Worm (Caenorhabditis elegans) whole organism, L4 larva: Measurements from ENCODE around the gene B0252.11.

Source experiments
- F10B5.3 ChIP-seq: sonication (generic microtip); optimal IDR thresholded peaks from 2 replicates; lab custom pipeline; 2016; ENCODE audit warnings: mild to moderate bottlenecking, missing genetic modification characterization, missing compliant biosample characterization
- F44E2.7 ChIP-seq: fragments of 200-800 bp; sonication (Bioruptor generic); IDR thresholded peaks from 2 replicates; pipeline ENCODE4 v2.1.2; 2022; ENCODE audit warnings: missing genetic modification characterization, missing compliant biosample characterization
- R02D3.7 ChIP-seq: fragments of 150-350 bp; sonication (generic microtip); optimal IDR thresholded peaks from 3 replicates; lab custom pipeline; 2014; ENCODE audit warnings: missing biosample characterization, missing genetic modification characterization
- T20F7.1 ChIP-seq: fragments of 200-800 bp; sonication (Bioruptor generic); optimal IDR thresholded peaks from 2 replicates; lab custom pipeline; 2018; ENCODE audit warnings: mild to moderate bottlenecking, missing genetic modification characterization, missing compliant biosample characterization
- Y48G9A.11 ChIP-seq: fragments of 200-800 bp; sonication (Bioruptor generic); IDR thresholded peaks from 2 replicates; pipeline ENCODE4 v1.3.6; 2022; ENCODE audit warnings: missing genetic modification reagents, missing genetic modification characterization, missing compliant biosample characterization
- ZK546.5 ChIP-seq, 2 experiments: sonication (generic microtip); optimal IDR thresholded peaks; 2 replicates each; lab custom pipeline; 2017; ENCODE audit warnings: missing biosample characterization in 2 of 2, missing genetic modification characterization in 2 of 2
- aha-1 ChIP-seq: fragments of 150-350 bp; peaks from one replicate; lab custom pipeline; 2014; ENCODE audit warnings: missing biosample characterization, missing genetic modification characterization
- aly-2 ChIP-seq: sonication (generic microtip); optimal IDR thresholded peaks from 2 replicates; lab custom pipeline; 2018; ENCODE audit warnings: missing biosample characterization, missing genetic modification characterization
- attf-4 ChIP-seq: sonication (generic microtip); optimal IDR thresholded peaks from 3 replicates; lab custom pipeline; 2017; ENCODE audit warnings: missing biosample characterization, missing genetic modification characterization
- ceh-20 ChIP-seq: fragments of 200-800 bp; sonication (Bioruptor generic); IDR thresholded peaks from 2 replicates; pipeline ENCODE4 v1.3.6; 2022; ENCODE audit warnings: missing genetic modification reagents, missing genetic modification characterization, missing compliant biosample characterization
- ceh-82 ChIP-seq: sonication (generic microtip); optimal IDR thresholded peaks from 2 replicates; lab custom pipeline; 2017; ENCODE audit warnings: missing biosample characterization, missing genetic modification characterization
- cey-2 ChIP-seq: sonication (generic microtip); optimal IDR thresholded peaks from 3 replicates; lab custom pipeline; 2017; ENCODE audit warnings: missing genetic modification characterization, mild to moderate bottlenecking, missing compliant biosample characterization, antibody characterized with exemption, borderline replicate concordance; ENCODE audit not compliant: insufficient read depth
- ctbp-1 ChIP-seq: fragments of 200-800 bp; sonication (Bioruptor generic); IDR thresholded peaks from 2 replicates; pipeline ENCODE4 v1.3.6; 2022; ENCODE audit warnings: missing genetic modification reagents, missing genetic modification characterization, missing compliant biosample characterization
- daf-19 ChIP-seq: fragments of 200-800 bp; sonication (Bioruptor generic); conservative IDR thresholded peaks from 2 replicates; pipeline ENCODE4 v1.3.6; 2022; ENCODE audit warnings: missing genetic modification characterization, missing compliant biosample characterization
- daf-8 ChIP-seq: fragments of 200-800 bp; sonication (Bioruptor generic); IDR thresholded peaks from 2 replicates; pipeline ENCODE4 v1.3.6; 2022; ENCODE audit warnings: missing genetic modification characterization, missing compliant biosample characterization
- dmd-6 ChIP-seq: fragments of 200-800 bp; sonication (Bioruptor generic); IDR thresholded peaks from 2 replicates; pipeline ENCODE4 v1.3.6; 2022; ENCODE audit warnings: missing genetic modification reagents, missing genetic modification characterization, missing compliant biosample characterization
- dmd-8 ChIP-seq: fragments of 200-800 bp; sonication (Bioruptor generic); IDR thresholded peaks from 2 replicates; pipeline ENCODE4 v1.3.6; 2022; ENCODE audit warnings: missing genetic modification characterization, missing compliant biosample characterization
- egl-43 ChIP-seq: fragments of 200-800 bp; sonication (Bioruptor generic); IDR thresholded peaks from 2 replicates; pipeline ENCODE4 v1.3.6; 2022; ENCODE audit warnings: missing genetic modification reagents, missing genetic modification characterization, missing compliant biosample characterization
- hlh-11 ChIP-seq: fragments of 200-800 bp; sonication (Bioruptor generic); optimal IDR thresholded peaks from 2 replicates; lab custom pipeline; 2018; ENCODE audit warnings: mild to moderate bottlenecking, missing genetic modification characterization, missing compliant biosample characterization
- hlh-30 ChIP-seq: sonication (generic microtip); optimal IDR thresholded peaks from 2 replicates; lab custom pipeline; 2017; ENCODE audit warnings: antibody characterized with exemption, mild to moderate bottlenecking, missing genetic modification characterization, missing compliant biosample characterization; ENCODE audit not compliant: insufficient read depth
- hmg-1.1 ChIP-seq: fragments of 200-800 bp; sonication (Bioruptor generic); IDR thresholded peaks from 2 replicates; pipeline ENCODE4 v1.3.6; 2022; ENCODE audit warnings: missing genetic modification reagents, missing genetic modification characterization, missing compliant biosample characterization
- lim-7 ChIP-seq: fragments of 200-800 bp; sonication (Bioruptor generic); IDR thresholded peaks from 2 replicates; pipeline ENCODE4 v1.3.6; 2022; ENCODE audit warnings: missing genetic modification characterization, missing compliant biosample characterization
- lin-1 ChIP-seq: fragments of 200-800 bp; sonication (Bioruptor generic); IDR thresholded peaks from 2 replicates; pipeline ENCODE4 v1.3.6; 2022; ENCODE audit warnings: missing genetic modification reagents, missing genetic modification characterization, missing compliant biosample characterization
- lin-13 ChIP-seq: fragments of 150-350 bp; optimal IDR thresholded peaks from 2 replicates; lab custom pipeline; 2014; ENCODE audit warnings: missing biosample characterization, missing genetic modification reagents, missing genetic modification characterization
- lin-15B ChIP-seq: fragments of 150-350 bp; sonication (generic microtip); optimal IDR thresholded peaks from 3 replicates; lab custom pipeline; 2014; ENCODE audit warnings: missing biosample characterization, missing genetic modification characterization
- lin-29 ChIP-seq: fragments of 200-800 bp; sonication (Bioruptor generic); IDR thresholded peaks from 2 replicates; pipeline ENCODE4 v1.3.6; 2022; ENCODE audit warnings: missing genetic modification reagents, missing genetic modification characterization, missing compliant biosample characterization
- lsy-2 ChIP-seq, 2 experiments: fragments of 150-350 bp in 1 of 2; sonication (generic microtip) in 1 of 2; optimal IDR thresholded peaks; 2 replicates each; lab custom pipeline; 2014 to 2017; ENCODE audit warnings: missing biosample characterization in 2 of 2, missing genetic modification characterization in 2 of 2
- madf-5 ChIP-seq, 2 experiments: fragments of 200-800 bp; sonication (Bioruptor generic); IDR thresholded peaks; 2 replicates each; pipeline ENCODE4 v1.3.6; 2022; ENCODE audit warnings: missing compliant biosample characterization in 2 of 2, missing genetic modification characterization in 2 of 2
- madf-9 ChIP-seq: fragments of 200-800 bp; sonication (Bioruptor generic); conservative IDR thresholded peaks from 2 replicates; pipeline ENCODE4 v1.3.6; 2022; ENCODE audit warnings: missing genetic modification reagents, missing genetic modification characterization, missing compliant biosample characterization
- mxl-2 ChIP-seq: fragments of 200-800 bp; sonication (Bioruptor generic); conservative IDR thresholded peaks from 2 replicates; pipeline ENCODE4 v1.3.6; 2022; ENCODE audit warnings: missing genetic modification reagents, missing genetic modification characterization, missing compliant biosample characterization
- nhr-102 ChIP-seq: sonication (generic microtip); optimal IDR thresholded peaks from 2 replicates; lab custom pipeline; 2016; ENCODE audit warnings: mild to moderate bottlenecking, missing genetic modification characterization, moderate library complexity, missing compliant biosample characterization
- nhr-237 ChIP-seq: sonication (generic microtip); optimal IDR thresholded peaks from 2 replicates; lab custom pipeline; 2017; ENCODE audit warnings: missing biosample characterization, missing genetic modification characterization
- nhr-25 ChIP-seq: sonication (generic microtip); optimal IDR thresholded peaks from 2 replicates; lab custom pipeline; 2017; ENCODE audit warnings: missing genetic modification characterization, mild to moderate bottlenecking, missing compliant biosample characterization, antibody characterized with exemption, moderate library complexity, borderline replicate concordance; ENCODE audit not compliant: insufficient read depth
- nhr-28 ChIP-seq: fragments of 150-350 bp; optimal IDR thresholded peaks from 2 replicates; lab custom pipeline; 2014; ENCODE audit warnings: missing biosample characterization, missing genetic modification characterization
- nhr-6 ChIP-seq: fragments of 150-350 bp; optimal IDR thresholded peaks from 2 replicates; lab custom pipeline; 2014; ENCODE audit warnings: missing biosample characterization, missing genetic modification characterization
- nhr-76 ChIP-seq: fragments of 150-350 bp; optimal IDR thresholded peaks from 2 replicates; lab custom pipeline; 2014; ENCODE audit warnings: missing biosample characterization, missing genetic modification characterization
- nhr-77 ChIP-seq: fragments of 150-350 bp; optimal IDR thresholded peaks from 2 replicates; lab custom pipeline; 2014; ENCODE audit warnings: missing biosample characterization, missing genetic modification characterization
- pha-4 ChIP-seq, 2 experiments: fragments of 150-350 bp in 1 of 2; fragments of 200-800 bp in 1 of 2; sonication (Bioruptor generic) in 1 of 2; IDR thresholded peaks in 1 of 2; optimal IDR thresholded peaks in 1 of 2; 2 replicates each; pipeline versions ENCODE4 v1.3.6 to Lab custom; 2014 to 2022; ENCODE audit warnings: missing genetic modification characterization in 2 of 2, missing genetic modification reagents in 2 of 2, missing biosample characterization in 1 of 2, missing compliant biosample characterization in 1 of 2
- rbr-2 ChIP-seq: sonication (generic microtip); optimal IDR thresholded peaks from 2 replicates; lab custom pipeline; 2016; ENCODE audit warnings: missing genotype, missing genetic modification characterization, missing compliant biosample characterization
- saeg-2 ChIP-seq: fragments of 200-800 bp; sonication (Bioruptor generic); IDR thresholded peaks from 2 replicates; pipeline ENCODE4 v1.3.6; 2022; ENCODE audit warnings: missing genetic modification reagents, missing genetic modification characterization, missing compliant biosample characterization
- set-16 ChIP-seq: fragments of 200-800 bp; sonication (Bioruptor generic); IDR thresholded peaks from 2 replicates; pipeline ENCODE4 v1.3.6; 2022; ENCODE audit warnings: missing genetic modification reagents, missing genetic modification characterization, missing compliant biosample characterization
- skn-1 ChIP-seq: fragments of 150-350 bp; optimal IDR thresholded peaks from 2 replicates; lab custom pipeline; 2014; ENCODE audit warnings: missing biosample characterization, missing genetic modification characterization
- snpc-1.2 ChIP-seq: fragments of 200-800 bp; sonication (Bioruptor generic); IDR thresholded peaks from 2 replicates; pipeline ENCODE4 v1.3.6; 2022; ENCODE audit warnings: missing genetic modification reagents, missing genetic modification characterization, missing compliant biosample characterization
- spr-1 ChIP-seq: sonication (generic microtip); optimal IDR thresholded peaks from 2 replicates; lab custom pipeline; 2016; ENCODE audit warnings: mild to moderate bottlenecking, missing genetic modification characterization, missing compliant biosample characterization
- tra-1 ChIP-seq: fragments of 200-800 bp; sonication (Bioruptor generic); IDR thresholded peaks from 2 replicates; pipeline ENCODE4 v1.3.6; 2022; ENCODE audit warnings: missing genetic modification reagents, missing genetic modification characterization, missing compliant biosample characterization
- unc-130 ChIP-seq: sonication (generic microtip); optimal IDR thresholded peaks from 2 replicates; lab custom pipeline; 2016; ENCODE audit warnings: missing genetic modification reagents, missing genetic modification characterization, missing compliant biosample characterization
- unc-62 ChIP-seq, 3 experiments: fragments of 150-350 bp in 1 of 3; sonication (generic microtip); optimal IDR thresholded peaks in 2 of 3; peaks in 1 of 3; 1 replicate in 1 of 3; 2 replicates in 2 of 3; lab custom pipeline; 2014 to 2017; ENCODE audit warnings: missing biosample characterization in 3 of 3, missing genetic modification characterization in 3 of 3, missing genetic modification reagents in 3 of 3, missing genotype in 1 of 3
- zag-1 ChIP-seq: fragments of 150-350 bp; optimal IDR thresholded peaks from 2 replicates; lab custom pipeline; 2014; ENCODE audit warnings: missing biosample characterization, missing genetic modification characterization
- zfp-2 ChIP-seq: sonication (generic microtip); optimal IDR thresholded peaks from 2 replicates; lab custom pipeline; 2016; ENCODE audit warnings: mild to moderate bottlenecking, missing genetic modification characterization, missing compliant biosample characterization
- zip-2 ChIP-seq: fragments of 150-350 bp; optimal IDR thresholded peaks from 2 replicates; lab custom pipeline; 2014; ENCODE audit warnings: missing biosample characterization, missing genetic modification characterization
- ztf-11 ChIP-seq: fragments of 150-350 bp; optimal IDR thresholded peaks from 2 replicates; lab custom pipeline; 2014; ENCODE audit warnings: missing biosample characterization, missing genetic modification characterization

Gene B0252.11

ce11 chrII:6913309-6913708, 4.3 kb downstream of the B0252.11 start, which contains the start of gene cyn-10 (continued):
- TF ChIP-seq ceh-82 (tag; lab: Kevin White, UChicago) (no peak), rbr-2 (peak; percentile 45), snpc-1.2 (GFP tag; lab: Robert Waterston, UW) (no peak), nhr-28 (tag; lab: Kevin White, UChicago) (peak; percentile 15), ztf-11 (no peak), hlh-30 (tag; lab: Kevin White, UChicago) (peak; percentile 57), tra-1 (peak; percentile 81), Y48G9A.11 (GFP tag; lab: Robert Waterston, UW) (peak; percentile 81), unc-130 (GFP tag; lab: Kevin White, UChicago) (peak; percentile 77), mxl-2 (GFP tag; lab: Robert Waterston, UW) (no peak), nhr-76 (tag; lab: Kevin White, UChicago) (no peak), zag-1 (no peak), nhr-6 (tag; lab: Kevin White, UChicago) (no peak), nhr-102 (tag; lab: Kevin White, UChicago) (peak; percentile 66), aly-2 (no peak), nhr-237 (tag; lab: Kevin White, UChicago) (no peak), F10B5.3 (peak; percentile 48), nhr-25 (no peak), ceh-20 (GFP tag; lab: Robert Waterston, UW) (peak; percentile 51; the same call in 1 of the 2 replicates), lin-15B (tag; lab: Kevin White, UChicago) (no peak), hmg-1.1 (GFP tag; lab: Robert Waterston, UW) (peak; percentile 66), attf-4 (tag; lab: Kevin White, UChicago) (no peak), egl-43 (GFP tag; lab: Robert Waterston, UW) (no peak), aha-1 (peak; percentile 99), skn-1 (tag; lab: Kevin White, UChicago) (no peak), cey-2 (no peak), madf-5 (GFP tag; IDR thresholded peaks at IDR 0.05; lab: Robert Waterston, UW) (no peak; a peak in 1 of 4 replicates), daf-19 (GFP tag; lab: Robert Waterston, UW) (no peak), nhr-77 (tag; lab: Kevin White, UChicago) (no peak), unc-62 (GFP tag; optimal IDR thresholded peaks at IDR 0.05 in 1 of 2; lab: Kevin White, UChicago) (no peak), unc-62 (tag; optimal IDR thresholded peaks at IDR 0.05; lab: Kevin White, UChicago) (no peak), lim-7 (GFP tag; lab: Robert Waterston, UW) (no peak), zip-2 (tag; lab: Kevin White, UChicago) (no peak), lin-29 (GFP tag; lab: Robert Waterston, UW) (no peak), dmd-6 (peak; percentile 83), daf-8 (GFP tag; lab: Robert Waterston, UW) (no peak), ctbp-1 (peak; percentile 14; the same call in 1 of the 2 replicates), lin-13 (GFP tag; lab: Kevin White, UChicago) (no peak), dmd-8 (GFP tag; lab: Robert Waterston, UW) (no peak), madf-9 (GFP tag; lab: Robert Waterston, UW) (peak; percentile 83), pha-4 (GFP tag; IDR thresholded peaks at IDR 0.05; lab: Robert Waterston, UW) (no peak), pha-4 (tag; optimal IDR thresholded peaks at IDR 0.05; lab: Kevin White, UChicago) (peak; percentile 21), lin-1 (GFP tag; lab: Robert Waterston, UW) (no peak), zfp-2 (tag; lab: Kevin White, UChicago) (no peak), hlh-11 (tag; lab: Kevin White, UChicago) (peak; percentile 39), spr-1 (tag; lab: Kevin White, UChicago) (no peak), set-16 (GFP tag; lab: Robert Waterston, UW) (no peak), T20F7.1 (GFP tag; lab: Kevin White, UChicago) (peak; percentile 61), ZK546.5 (tag; optimal IDR thresholded peaks at IDR 0.05; lab: Kevin White, UChicago) (no peak), lsy-2 (tag; optimal IDR thresholded peaks at IDR 0.05; lab: Kevin White, UChicago) (peak in 1 of 2 experiments; percentile 82), F44E2.7 (GFP tag; lab: Robert Waterston, UW) (no peak), R02D3.7 (tag; lab: Kevin White, UChicago) (no peak), saeg-2 (no peak)
